Worm (Caenorhabditis elegans): Measurements from ENCODE around the gene pno-1.

pno-1 gene

DNA sequence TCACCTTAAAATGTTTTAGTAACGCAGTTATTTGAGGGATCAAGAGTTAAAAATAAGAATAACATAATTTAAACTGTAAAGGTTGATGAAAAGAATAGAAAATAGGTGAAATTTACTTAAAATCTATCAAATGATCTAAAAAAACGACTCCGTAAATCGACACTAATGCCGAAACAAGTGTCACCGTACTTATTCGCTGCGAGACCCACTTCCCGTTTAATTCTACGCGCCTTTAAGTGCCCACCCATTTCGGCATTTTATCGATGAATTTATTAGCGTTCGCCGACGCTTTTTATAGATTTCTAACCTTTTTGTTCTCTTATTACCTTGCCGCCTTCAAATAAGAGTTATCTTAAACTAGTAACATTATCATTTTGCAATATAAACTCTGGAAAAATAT is 3.4 kb upstream of the pno-1 start, which contains the start of the genes Y53C12B.1 and nos-3 (continued):
- TF ChIP-seq mel-28 (tag; optimal IDR thresholded peaks at IDR 0.05; ENCODE audit: borderline replicate concordance) (no peak), hrde-1 (tag; optimal IDR thresholded peaks at IDR 0.05; ENCODE audit: borderline replicate concordance) (no peak), lin-40 (tag; optimal IDR thresholded peaks at IDR 0.05) (peak; percentile 21), snpc-4 (GFP tag; optimal IDR thresholded peaks at IDR 0.05) (peak; percentile 7), snpc-4 (tag; optimal IDR thresholded peaks at IDR 0.05) (peak in 3 of 4 experiments; percentile 26 to 72 (median 49)), hlh-26 (GFP tag; conservative IDR thresholded peaks at IDR 0.05) (no peak), chd-7 (tag; optimal IDR thresholded peaks at IDR 0.05) (no peak), nhr-120 (GFP tag; IDR thresholded peaks at IDR 0.05) (no peak)

DNA sequence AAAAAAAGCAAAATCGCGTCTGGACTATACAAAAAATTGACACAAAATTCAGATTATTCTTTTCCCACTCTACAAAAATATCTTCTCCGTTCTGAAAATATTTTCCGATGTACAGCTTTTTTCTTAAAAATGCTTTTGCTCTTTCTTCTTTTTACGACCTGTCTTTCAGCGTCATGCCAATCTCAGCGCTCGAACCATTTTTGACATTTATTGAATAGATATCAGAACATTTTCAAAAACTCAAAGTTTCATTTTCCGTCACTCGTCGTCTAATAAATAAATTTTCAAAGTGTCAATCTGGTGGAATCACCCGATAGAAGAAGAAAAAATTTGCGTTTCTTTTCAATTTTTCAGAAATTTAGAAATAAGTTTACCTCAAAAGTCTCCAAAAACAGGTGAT is 1.3 kb downstream of the pno-1 start:
- TF ChIP-seq snpc-3.4 (tag; optimal IDR thresholded peaks at IDR 0.05) (no peak), rcor-1 (GFP tag; IDR thresholded peaks at IDR 0.05) (no peak), tbp1 (GFP tag; optimal IDR thresholded peaks at IDR 0.05) (peak; percentile 33), mes-4 (tag; optimal IDR thresholded peaks at IDR 0.05) (no peak), let-526 (GFP tag; IDR thresholded peaks at IDR 0.05) (0 out of 2 replicates have a peak, but pooled peaks have one; percentile 17), zim-3 (tag; optimal IDR thresholded peaks at IDR 0.05) (no peak), let-607 (tag; optimal IDR thresholded peaks at IDR 0.05) (peak; percentile 78 to 88), T07F8.4 (tag; optimal IDR thresholded peaks at IDR 0.05) (no peak), tlf-1 (GFP tag; optimal IDR thresholded peaks at IDR 0.05) (peak; percentile 41), ztf-6 (GFP tag; IDR thresholded peaks at IDR 0.05) (no peak), madf-10 (tag; optimal IDR thresholded peaks at IDR 0.05) (peak; percentile 2), F37B4.10 (GFP tag; IDR thresholded peaks at IDR 0.05) (no peak), atf-7 (tag; optimal IDR thresholded peaks at IDR 0.05) (peak; percentile 22), attf-5 (GFP tag; optimal IDR thresholded peaks at IDR 0.05) (no peak), ztf-22 (GFP tag; optimal IDR thresholded peaks at IDR 0.05) (peak; percentile 2), ceh-79 (tag; optimal IDR thresholded peaks at IDR 0.05) (no peak), lin-54 (GFP tag; optimal IDR thresholded peaks at IDR 0.05) (peak; percentile 6), nhr-80 (tag; optimal IDR thresholded peaks at IDR 0.05) (peak; percentile 63), unc-62 (GFP tag; optimal IDR thresholded peaks at IDR 0.05) (peak; percentile 97), nfyb-1 (GFP tag; IDR thresholded peaks at IDR 0.05) (peak; percentile 28; the same call in 1 of the 2 replicates)

DNA sequence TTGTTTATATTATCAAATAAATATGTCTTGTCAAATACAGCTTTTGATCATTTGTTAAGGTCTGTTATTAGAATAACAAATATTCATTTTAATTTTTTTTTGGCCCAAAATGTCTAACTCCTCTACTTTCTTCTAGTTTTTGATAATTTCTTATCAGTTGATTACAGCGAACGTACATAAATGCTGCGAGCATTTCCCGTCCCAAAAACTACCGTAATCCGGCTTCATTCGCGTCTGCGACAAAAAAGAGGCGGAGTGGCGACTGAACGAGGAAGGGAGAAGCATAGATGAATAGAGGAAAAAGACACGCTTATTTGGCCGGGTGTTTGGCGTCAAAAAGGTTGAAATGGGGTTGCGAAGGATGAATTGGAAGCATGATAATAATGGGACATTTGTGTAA is 2.1 kb downstream of the pno-1 start:
- TF ChIP-seq F39B2.1 (GFP tag; IDR thresholded peaks at IDR 0.05) (no peak), T07F8.4 (tag; optimal IDR thresholded peaks at IDR 0.05) (no peak), F52B5.7 (tag; optimal IDR thresholded peaks at IDR 0.05) (no peak), ceh-79 (tag; optimal IDR thresholded peaks at IDR 0.05) (no peak), tlf-1 (GFP tag; optimal IDR thresholded peaks at IDR 0.05) (no peak), B0035.1 (tag; optimal IDR thresholded peaks at IDR 0.05) (no peak), nhr-179 (tag; optimal IDR thresholded peaks at IDR 0.05) (no peak), mxl-1 (tag; optimal IDR thresholded peaks at IDR 0.05) (no peak), pha-4 (tag; optimal IDR thresholded peaks at IDR 0.05) (peak; percentile 53), lir-1 (GFP tag; conservative IDR thresholded peaks at IDR 0.05) (no peak), B0336.3 (GFP tag; IDR thresholded peaks at IDR 0.05) (no peak), B0261.1 (tag; optimal IDR thresholded peaks at IDR 0.05) (no peak), D2030.7 (GFP tag; IDR thresholded peaks at IDR 0.05) (no peak), gei-17 (GFP tag; optimal IDR thresholded peaks at IDR 0.05) (no peak), unc-62 (GFP tag; optimal IDR thresholded peaks at IDR 0.05) (no peak), cebp-1 (GFP tag; IDR thresholded peaks at IDR 0.05) (no peak), cebp-1 (tag; optimal IDR thresholded peaks at IDR 0.05) (peak; percentile 26), xnd-1 (tag; optimal IDR thresholded peaks at IDR 0.05) (no peak), rcor-1 (GFP tag; IDR thresholded peaks at IDR 0.05) (no peak), ztf-22 (GFP tag; optimal IDR thresholded peaks at IDR 0.05) (peak; percentile 76), ztf-18 (tag; optimal IDR thresholded peaks at IDR 0.05) (no peak), ekl-4 (GFP tag; IDR thresholded peaks at IDR 0.05) (no peak), tbx-9 (tag; optimal IDR thresholded peaks at IDR 0.05; ENCODE audit: borderline replicate concordance) (no peak), sea-2 (GFP tag; IDR thresholded peaks at IDR 0.05) (no peak), F33H1.4 (GFP tag; IDR thresholded peaks at IDR 0.05) (no peak), ztf-6 (GFP tag; IDR thresholded peaks at IDR 0.05) (no peak)

All from whole organism, young adult.